Fruit fly (Drosophila melanogaster): ENCODE results near the gene obst-H.

obst-H gene

DNA sequence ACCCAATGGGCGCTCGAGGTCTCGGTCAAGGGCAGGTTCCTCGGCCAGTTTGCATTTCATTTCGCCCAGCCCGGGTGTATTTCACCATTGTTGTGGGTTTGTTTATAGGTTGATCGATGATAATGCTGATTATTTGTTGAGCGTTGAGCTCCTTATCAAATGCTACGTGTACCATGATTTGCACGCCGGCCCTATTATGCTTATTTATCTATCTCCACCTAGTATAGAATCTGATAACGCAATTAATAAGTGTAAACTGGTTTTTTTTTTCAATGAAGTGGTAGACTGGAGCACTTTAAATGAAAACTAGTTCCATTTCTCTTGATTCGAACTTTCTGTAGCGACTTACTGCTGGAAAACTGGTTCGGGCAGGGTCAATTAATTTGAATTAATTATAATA lies 26.8 kb downstream of the obst-H start (continued):
- TF ChIP-seq Trl (optimal IDR thresholded peaks at IDR 0.05) (no peak), Trl (GFP tag; optimal IDR thresholded peaks at IDR 0.05) (no peak)

dm6 chr3L:15501646-15501972 lies 27.4 kb downstream of the obst-H start:
- peak; percentile 29 for TF ChIP-seq Med (GFP tag)
- peak; percentile 29 for TF ChIP-seq CG2678 (tag; optimal IDR thresholded peaks at IDR 0.05)
- TF ChIP-seq CG18599 (GFP tag; optimal IDR thresholded peaks at IDR 0.05) = peak; percentile 34
- TF ChIP-seq CG6854 (GFP tag; optimal IDR thresholded peaks at IDR 0.05) = peak; percentile 10
- TF ChIP-seq CG13296 (GFP tag; optimal IDR thresholded peaks at IDR 0.05) = peak; percentile 3
- TF ChIP-seq CG12769 (tag; optimal IDR thresholded peaks at IDR 0.05) = peak; percentile 14
- TF ChIP-seq cwo (GFP tag; optimal IDR thresholded peaks at IDR 0.05) = peak; percentile 69
- TF ChIP-seq CG14667 (GFP tag; IDR thresholded peaks at IDR 0.05) = no peak
- no peak for TF ChIP-seq CG34224 (GFP tag; IDR thresholded peaks at IDR 0.05; ENCODE audit: partially characterized antibody)
- TF ChIP-seq Mes4 (GFP tag; optimal IDR thresholded peaks at IDR 0.05) = no peak
- TF ChIP-seq CG12299 (tag; optimal IDR thresholded peaks at IDR 0.05) = no peak
- no peak for TF ChIP-seq shn (GFP tag; optimal IDR thresholded peaks at IDR 0.05)
- TF ChIP-seq Atf6 (GFP tag; IDR thresholded peaks at IDR 0.05) = 0 out of 2 replicates have a peak, but pooled peaks have one; percentile 17
- TF ChIP-seq Fer1 (GFP tag; optimal IDR thresholded peaks at IDR 0.05) = peak; percentile 18
- TF ChIP-seq CG30403 (GFP tag; optimal IDR thresholded peaks at IDR 0.05) = no peak
- TF ChIP-seq CG32532 (GFP tag; IDR thresholded peaks at IDR 0.05) = peak; percentile 21; the same call in 1 of the 2 replicates
- no peak for TF ChIP-seq sisA (GFP tag; IDR thresholded peaks at IDR 0.05)
- no peak for TF ChIP-seq CG10321 (GFP tag; IDR thresholded peaks at IDR 0.05)
- TF ChIP-seq Camta (GFP tag; optimal IDR thresholded peaks at IDR 0.05) = no peak
- TF ChIP-seq gem (tag; optimal IDR thresholded peaks at IDR 0.05) = peak; percentile 6
- TF ChIP-seq exex (tag; optimal IDR thresholded peaks at IDR 0.05) = peak; percentile 77
- no peak for TF ChIP-seq ac (GFP tag; optimal IDR thresholded peaks at IDR 0.05)
- no peak for TF ChIP-seq CG1602 (GFP tag; optimal IDR thresholded peaks at IDR 0.05)
- no peak for TF ChIP-seq pita (GFP tag; optimal IDR thresholded peaks at IDR 0.05)
- TF ChIP-seq B-H2 (GFP tag; optimal IDR thresholded peaks at IDR 0.05) = peak; percentile 4
- 0 out of 3 replicates have a peak, but pooled peaks have one; percentile 7 for TF ChIP-seq row (GFP tag; IDR thresholded peaks at IDR 0.05)
- peak; percentile 10 for TF ChIP-seq lilli (GFP tag; optimal IDR thresholded peaks at IDR 0.05)
- 0 out of 2 replicates have a peak, but pooled peaks have one; percentile 23 for TF ChIP-seq CG9932 (GFP tag; IDR thresholded peaks at IDR 0.05)
- TF ChIP-seq CG42726 (GFP tag; IDR thresholded peaks at IDR 0.05; ENCODE audit: partially characterized antibody) = 0 out of 2 replicates have a peak, but pooled peaks have one; percentile 36
- TF ChIP-seq CG10543 (GFP tag; optimal IDR thresholded peaks at IDR 0.05) = peak; percentile 30
- TF ChIP-seq CG7839 (tag; optimal IDR thresholded peaks at IDR 0.05) = peak; percentile 9
- no peak for TF ChIP-seq lbe (GFP tag; optimal IDR thresholded peaks at IDR 0.05)
- TF ChIP-seq stc (GFP tag; IDR thresholded peaks at IDR 0.05) = 0 out of 2 replicates have a peak, but pooled peaks have one; percentile 15
- no peak for TF ChIP-seq emc (GFP tag; optimal IDR thresholded peaks at IDR 0.05)

- TF ChIP-seq Rx (GFP tag; IDR thresholded peaks at IDR 0.05) = no peak
- TF ChIP-seq Asciz (GFP tag; optimal IDR thresholded peaks at IDR 0.05) = no peak
- TF ChIP-seq sqz (GFP tag; optimal IDR thresholded peaks at IDR 0.05) = peak; percentile 44
- peak; percentile 37 for TF ChIP-seq lilli (GFP tag; optimal IDR thresholded peaks at IDR 0.05)
- no peak for TF ChIP-seq ac (GFP tag; optimal IDR thresholded peaks at IDR 0.05)
- no peak for TF ChIP-seq vfl (GFP tag; optimal IDR thresholded peaks at IDR 0.05)
- peak; percentile 40; the same call in 1 of the 2 replicates for TF ChIP-seq CG3847 (GFP tag; IDR thresholded peaks at IDR 0.05)
- TF ChIP-seq CG14441 (GFP tag; IDR thresholded peaks at IDR 0.05) = no peak
- no peak for TF ChIP-seq zf30C (GFP tag; optimal IDR thresholded peaks at IDR 0.05)
- TF ChIP-seq fd96Cb (tag; optimal IDR thresholded peaks at IDR 0.05) = no peak
- peak; percentile 69; the same call in 2 of the 3 replicates for TF ChIP-seq Dbx (GFP tag; IDR thresholded peaks at IDR 0.05)
- peak; percentile 51; the same call in 1 of the 2 replicates for TF ChIP-seq ato (GFP tag; IDR thresholded peaks at IDR 0.05; ENCODE audit: partially characterized antibody)
- no peak for TF ChIP-seq HHEX (GFP tag; optimal IDR thresholded peaks at IDR 0.05)
- TF ChIP-seq Dref (GFP tag; IDR thresholded peaks at IDR 0.05) = peak; percentile 87
- TF ChIP-seq CG17328 (GFP tag; IDR thresholded peaks at IDR 0.05) = no peak
Measured at dm6 chr3L:15500813-15501645, 28.0 kb downstream of the obst-H start, which contains the start of gene CG7272. TSS of gene CG7272 (plus strand) at chr3L:15500938.

Measured in whole organism, embryonic.